Fruit fly (Drosophila melanogaster): ENCODE results near the gene CG34308.
A peak's percentile ranks its signal among the peaks of the same experiment; 100 is the strongest.

CG34308 gene

dm6 chr3R:13063746-13064592 is 25.1 kb upstream of the CG34308 start (continued):
- TF ChIP-seq lov (optimal IDR thresholded peaks at IDR 0.05) (no peak), lov (GFP tag; IDR thresholded peaks at IDR 0.05) (no peak), ac (GFP tag; optimal IDR thresholded peaks at IDR 0.05) (no peak), gem (tag; optimal IDR thresholded peaks at IDR 0.05) (no peak), Bgb (GFP tag; IDR thresholded peaks at IDR 0.05; ENCODE audit: partially characterized antibody) (peak; percentile 64; the same call in 1 of the 2 replicates), CG34224 (GFP tag; IDR thresholded peaks at IDR 0.05; ENCODE audit: partially characterized antibody) (no peak), eyg (GFP tag; optimal IDR thresholded peaks at IDR 0.05) (no peak), Six4 (GFP tag; optimal IDR thresholded peaks at IDR 0.05) (no peak), CG4820 (GFP tag; optimal IDR thresholded peaks at IDR 0.05) (no peak), GATAe (GFP tag; conservative IDR thresholded peaks at IDR 0.05) (no peak), Vsx1 (GFP tag; optimal IDR thresholded peaks at IDR 0.05) (no peak), CG3281 (GFP tag; optimal IDR thresholded peaks at IDR 0.05) (no peak), CG2889 (GFP tag; IDR thresholded peaks at IDR 0.05) (no peak), Ada2b (GFP tag; IDR thresholded peaks at IDR 0.05) (peak; percentile 36; the same call in 1 of the 2 replicates), Sry-δ (GFP tag; optimal IDR thresholded peaks at IDR 0.05) (peak; percentile 3), CG14710 (tag; optimal IDR thresholded peaks at IDR 0.05) (no peak), CG17328 (GFP tag; IDR thresholded peaks at IDR 0.05) (0 out of 2 replicates have a peak, but pooled peaks have one; percentile 4), CG13296 (GFP tag; optimal IDR thresholded peaks at IDR 0.05) (no peak), pfk (GFP tag; optimal IDR thresholded peaks at IDR 0.05) (no peak), usp (GFP tag; optimal IDR thresholded peaks at IDR 0.05) (no peak), zfh1 (GFP tag; IDR thresholded peaks at IDR 0.05) (0 out of 3 replicates have a peak, but pooled peaks have one; percentile 33), CG6175 (GFP tag; IDR thresholded peaks at IDR 0.05) (no peak), btn (GFP tag; optimal IDR thresholded peaks at IDR 0.05) (no peak), CG9876 (GFP tag; optimal IDR thresholded peaks at IDR 0.05) (no peak), phol (tag; optimal IDR thresholded peaks at IDR 0.05) (peak; percentile 34), vnd (GFP tag; IDR thresholded peaks at IDR 0.05; ENCODE audit: partially characterized antibody) (0 out of 3 replicates have a peak, but pooled peaks have one; percentile 46), Chrac-16 (GFP tag; optimal IDR thresholded peaks at IDR 0.05) (no peak), sqz (GFP tag; optimal IDR thresholded peaks at IDR 0.05) (no peak), Doc3 (GFP tag; IDR thresholded peaks at IDR 0.05; ENCODE audit: partially characterized antibody) (no peak), CTCF (GFP tag; optimal IDR thresholded peaks at IDR 0.05) (no peak), dysf (GFP tag; IDR thresholded peaks at IDR 0.05) (no peak), Nf-YC (tag; optimal IDR thresholded peaks at IDR 0.05) (peak; percentile 100), wor (GFP tag; IDR thresholded peaks at IDR 0.05) (no peak), CG9437 (GFP tag; optimal IDR thresholded peaks at IDR 0.05) (no peak), Trl (optimal IDR thresholded peaks at IDR 0.05) (peak; percentile 35 to 63), Trl (GFP tag; optimal IDR thresholded peaks at IDR 0.05) (no peak), CG6683 (GFP tag; optimal IDR thresholded peaks at IDR 0.05) (no peak), CG8944 (GFP tag; optimal IDR thresholded peaks at IDR 0.05) (no peak), nau (GFP tag; optimal IDR thresholded peaks at IDR 0.05) (peak; percentile 7), NK7.1 (GFP tag; optimal IDR thresholded peaks at IDR 0.05) (no peak), fd102C (GFP tag; optimal IDR thresholded peaks at IDR 0.05) (peak; percentile 5), CG11085 (GFP tag; IDR thresholded peaks at IDR 0.05) (no peak), Rx (GFP tag; IDR thresholded peaks at IDR 0.05) (no peak), Myb (GFP tag; optimal IDR thresholded peaks at IDR 0.05) (no peak), CG4730 (GFP tag; IDR thresholded peaks at IDR 0.05) (no peak), CG11247 (GFP tag; IDR thresholded peaks at IDR 0.05) (no peak), kni (GFP tag; optimal IDR thresholded peaks at IDR 0.05) (peak; percentile 83), BtbVII (GFP tag; optimal IDR thresholded peaks at IDR 0.05) (no peak), Mes4 (GFP tag; optimal IDR thresholded peaks at IDR 0.05) (peak; percentile 18), sob (GFP tag; IDR thresholded peaks at IDR 0.05) (no peak), Aef1 (GFP tag; IDR thresholded peaks at IDR 0.05) (peak; percentile 95)

Measured in whole organism, embryonic.